Fruit fly (Drosophila melanogaster): ENCODE data around the gene CG46399.

CG46399 gene

dm6 chrX:14840417-14840872, 18.6 kb upstream of the CG46399 start (continued):
- peak; percentile 24 for TF ChIP-seq Xbp1 (GFP tag; optimal IDR thresholded peaks at IDR 0.05)
- TF ChIP-seq Atf3 (GFP tag; optimal IDR thresholded peaks at IDR 0.05): no peak
- TF ChIP-seq slp2 (GFP tag; optimal IDR thresholded peaks at IDR 0.05): no peak
- TF ChIP-seq CG32767 (GFP tag; IDR thresholded peaks at IDR 0.05): 0 out of 2 replicates have a peak, but pooled peaks have one; percentile 15
- no peak for TF ChIP-seq Doc2 (GFP tag; IDR thresholded peaks at IDR 0.05)
- TF ChIP-seq dpn (GFP tag; optimal IDR thresholded peaks at IDR 0.05): peak in 1 of 2 experiments; percentile 36
- TF ChIP-seq CG13775 (GFP tag; optimal IDR thresholded peaks at IDR 0.05): peak; percentile 42
- peak; percentile 63 for TF ChIP-seq Sox102F (GFP tag; optimal IDR thresholded peaks at IDR 0.05)
- no peak for TF ChIP-seq croc (GFP tag; conservative IDR thresholded peaks at IDR 0.05)
- TF ChIP-seq Scr (GFP tag; IDR thresholded peaks at IDR 0.05; ENCODE audit: partially characterized antibody): no peak
- peak; percentile 2 for TF ChIP-seq nerfin-1 (tag; optimal IDR thresholded peaks at IDR 0.05)
- TF ChIP-seq CG12299 (tag; optimal IDR thresholded peaks at IDR 0.05): no peak
- peak; percentile 16 for TF ChIP-seq lilli (GFP tag; optimal IDR thresholded peaks at IDR 0.05)
- TF ChIP-seq Med (GFP tag): no peak
- TF ChIP-seq NC2β (GFP tag; optimal IDR thresholded peaks at IDR 0.05): no peak
- TF ChIP-seq ara (GFP tag; IDR thresholded peaks at IDR 0.05): no peak
- TF ChIP-seq CG43689 (GFP tag; IDR thresholded peaks at IDR 0.05): no peak
- peak; percentile 56 for TF ChIP-seq gcm (GFP tag; optimal IDR thresholded peaks at IDR 0.05)
- TF ChIP-seq CG12155 (GFP tag; optimal IDR thresholded peaks at IDR 0.05): no peak
- peak; percentile 56 for TF ChIP-seq CG7556 (GFP tag; optimal IDR thresholded peaks at IDR 0.05)
- TF ChIP-seq CG9932 (GFP tag; IDR thresholded peaks at IDR 0.05): peak; percentile 54
- no peak for TF ChIP-seq Kr (GFP tag; optimal IDR thresholded peaks at IDR 0.05)
- TF ChIP-seq gcm2 (GFP tag; optimal IDR thresholded peaks at IDR 0.05): no peak
- no peak for TF ChIP-seq CG34376 (GFP tag; optimal IDR thresholded peaks at IDR 0.05)
- TF ChIP-seq tup (GFP tag; optimal IDR thresholded peaks at IDR 0.05): no peak
- TF ChIP-seq sr (GFP tag; IDR thresholded peaks at IDR 0.05): no peak
- TF ChIP-seq CG33557 (GFP tag; optimal IDR thresholded peaks at IDR 0.05): no peak
- no peak for TF ChIP-seq en (GFP tag; optimal IDR thresholded peaks at IDR 0.05)
- no peak for TF ChIP-seq pros (GFP tag; optimal IDR thresholded peaks at IDR 0.05)
- TF ChIP-seq Fer3 (tag; optimal IDR thresholded peaks at IDR 0.05): peak; percentile 60
- TF ChIP-seq trem (tag; optimal IDR thresholded peaks at IDR 0.05): peak; percentile 30
- no peak for TF ChIP-seq CG8359 (GFP tag; optimal IDR thresholded peaks at IDR 0.05; ENCODE audit: borderline replicate concordance)
- peak; percentile 56 for TF ChIP-seq dmrt99B (tag; optimal IDR thresholded peaks at IDR 0.05)
- no peak for TF ChIP-seq tna (GFP tag; IDR thresholded peaks at IDR 0.05; ENCODE audit: partially characterized antibody)
- TF ChIP-seq CG6689 (GFP tag; IDR thresholded peaks at IDR 0.05): peak; percentile 46
- TF ChIP-seq lmd (GFP tag; IDR thresholded peaks at IDR 0.05): peak; percentile 47; the same call in 1 of the 2 replicates
- TF ChIP-seq emc (GFP tag; optimal IDR thresholded peaks at IDR 0.05): no peak
- TF ChIP-seq CG6175 (GFP tag; IDR thresholded peaks at IDR 0.05): no peak
- TF ChIP-seq CG10959 (GFP tag; IDR thresholded peaks at IDR 0.05): no peak
- no peak for TF ChIP-seq tll (GFP tag; optimal IDR thresholded peaks at IDR 0.05)
- no peak for TF ChIP-seq hth (optimal IDR thresholded peaks at IDR 0.05)
- no peak for TF ChIP-seq usp (GFP tag; optimal IDR thresholded peaks at IDR 0.05)
- TF ChIP-seq CG11723 (GFP tag; optimal IDR thresholded peaks at IDR 0.05): no peak
- no peak for TF ChIP-seq Usf (GFP tag; optimal IDR thresholded peaks at IDR 0.05)
- no peak for TF ChIP-seq Dip3 (GFP tag; optimal IDR thresholded peaks at IDR 0.05)
- no peak for TF ChIP-seq Sin3A (optimal IDR thresholded peaks at IDR 0.05)
- TF ChIP-seq Xrp1 (GFP tag; IDR thresholded peaks at IDR 0.05): peak; percentile 62; the same call in 1 of the 2 replicates
- no peak for TF ChIP-seq CG11456 (GFP tag; IDR thresholded peaks at IDR 0.05)
- peak in 1 of 2 experiments; percentile 65 for TF ChIP-seq Hr51 (GFP tag; optimal IDR thresholded peaks at IDR 0.05)
- TF ChIP-seq Drgx (GFP tag; IDR thresholded peaks at IDR 0.05): peak; percentile 28; the same call in 1 of the 2 replicates
- no peak for TF ChIP-seq Bteb2 (GFP tag; optimal IDR thresholded peaks at IDR 0.05)
- TF ChIP-seq CG15269 (tag; optimal IDR thresholded peaks at IDR 0.05): peak; percentile 72
